Worm (Caenorhabditis elegans): ENCODE results near the gene srh-181.

The srh-181 gene

ce11 chrV:18490284-18490832 lies 16.0 kb downstream of the srh-181 start (continued):
- TF ChIP-seq hlh-17 (GFP tag; optimal IDR thresholded peaks at IDR 0.05; ENCODE audit: borderline replicate concordance), result no peak
- peak; percentile 38 for TF ChIP-seq nhr-71 (tag; optimal IDR thresholded peaks at IDR 0.05)
- no peak for TF ChIP-seq ztf-4 (tag; optimal IDR thresholded peaks at IDR 0.05)
- TF ChIP-seq C16A3.4 (tag; optimal IDR thresholded peaks at IDR 0.05), result no peak
- no peak for TF ChIP-seq zag-1 (tag; optimal IDR thresholded peaks at IDR 0.05)
- TF ChIP-seq fos-1 (tag; optimal IDR thresholded peaks at IDR 0.05), result no peak
- no peak for TF ChIP-seq nhr-84 (tag; optimal IDR thresholded peaks at IDR 0.05)
- no peak for TF ChIP-seq vab-15 (tag; optimal IDR thresholded peaks at IDR 0.05)
- no peak for TF ChIP-seq zip-4 (GFP tag; optimal IDR thresholded peaks at IDR 0.05)
- peak; percentile 65 for TF ChIP-seq fkh-8 (tag; optimal IDR thresholded peaks at IDR 0.05)
- TF ChIP-seq nhr-76 (tag; optimal IDR thresholded peaks at IDR 0.05), result no peak
- TF ChIP-seq nhr-11 (tag; optimal IDR thresholded peaks at IDR 0.05), result no peak
- TF ChIP-seq sox-4 (tag; optimal IDR thresholded peaks at IDR 0.05), result no peak
- no peak for TF ChIP-seq egl-27 (tag; optimal IDR thresholded peaks at IDR 0.05)
- TF ChIP-seq hlh-4 (tag; optimal IDR thresholded peaks at IDR 0.05), result no peak
- no peak for TF ChIP-seq ztf-11 (tag; optimal IDR thresholded peaks at IDR 0.05)
- TF ChIP-seq egl-13 (tag; optimal IDR thresholded peaks at IDR 0.05), result no peak
- no peak for TF ChIP-seq lin-35 (GFP tag; optimal IDR thresholded peaks at IDR 0.05)
- TF ChIP-seq dsc-1 (tag; optimal IDR thresholded peaks at IDR 0.05), result peak; percentile 9
- peak; percentile 2 for TF ChIP-seq snu-23 (GFP tag; optimal IDR thresholded peaks at IDR 0.05)
- TF ChIP-seq C34B4.2 (tag; optimal IDR thresholded peaks at IDR 0.05), result no peak
- peak in 2 of 3 experiments; percentile 35 to 68 for TF ChIP-seq ceh-82 (tag; optimal IDR thresholded peaks at IDR 0.05)
- TF ChIP-seq pqm-1 (tag; optimal IDR thresholded peaks at IDR 0.05), result no peak
- no peak for TF ChIP-seq lin-13 (GFP tag; optimal IDR thresholded peaks at IDR 0.05)
- TF ChIP-seq tlp-1 (tag; optimal IDR thresholded peaks at IDR 0.05), result no peak
- no peak for TF ChIP-seq ceh-63 (GFP tag; optimal IDR thresholded peaks at IDR 0.05)
- TF ChIP-seq unc-98 (GFP tag; IDR thresholded peaks at IDR 0.05), result no peak
- no peak for TF ChIP-seq elt-3 (tag; optimal IDR thresholded peaks at IDR 0.05)
- TF ChIP-seq nhr-77 (tag; optimal IDR thresholded peaks at IDR 0.05), result no peak
- TF ChIP-seq lin-14 (GFP tag; optimal IDR thresholded peaks at IDR 0.05), result peak; percentile 89
- no peak for TF ChIP-seq lir-3 (tag; optimal IDR thresholded peaks at IDR 0.05; ENCODE audit: poor library complexity)
- 0 out of 2 replicates have a peak, but pooled peaks have one; percentile 14 for TF ChIP-seq isw-1 (GFP tag; IDR thresholded peaks at IDR 0.05)
- no peak for TF ChIP-seq irx-1 (tag; optimal IDR thresholded peaks at IDR 0.05)
- peak; percentile 12 for TF ChIP-seq mep-1 (tag; optimal IDR thresholded peaks at IDR 0.05)
- no peak for TF ChIP-seq unc-130 (tag; optimal IDR thresholded peaks at IDR 0.05)
- TF ChIP-seq unc-86 (tag; optimal IDR thresholded peaks at IDR 0.05), result peak; percentile 8
- TF ChIP-seq rnt-1 (tag; optimal IDR thresholded peaks at IDR 0.05), result no peak
- no peak for TF ChIP-seq nhr-19 (GFP tag; conservative IDR thresholded peaks at IDR 0.05)
- TF ChIP-seq lin-39 (tag; optimal IDR thresholded peaks at IDR 0.05), result no peak
- TF ChIP-seq C04F5.9 (tag; optimal IDR thresholded peaks at IDR 0.05), result no peak
- TF ChIP-seq dpl-1 (GFP tag; optimal IDR thresholded peaks at IDR 0.05), result no peak
- peak; percentile 23 for TF ChIP-seq snpc-4 (tag; optimal IDR thresholded peaks at IDR 0.05)
- TF ChIP-seq F16B12.6 (tag; optimal IDR thresholded peaks at IDR 0.05), result peak; percentile 20
- TF ChIP-seq efl-1 (optimal IDR thresholded peaks at IDR 0.05), result peak; percentile 22 to 32
- no peak for TF ChIP-seq efl-1 (GFP tag; optimal IDR thresholded peaks at IDR 0.05 in 1 of 2)
- TF ChIP-seq pax-3 (tag; optimal IDR thresholded peaks at IDR 0.05), result no peak
- no peak for TF ChIP-seq nhr-20 (tag; optimal IDR thresholded peaks at IDR 0.05)
- TF ChIP-seq nhr-237 (tag; optimal IDR thresholded peaks at IDR 0.05), result no peak
- no peak for TF ChIP-seq ces-1 (GFP tag; optimal IDR thresholded peaks at IDR 0.05)
- peak in 1 of 2 experiments; percentile 46 for TF ChIP-seq lsy-2 (tag; optimal IDR thresholded peaks at IDR 0.05)
- TF ChIP-seq alr-1 (tag; optimal IDR thresholded peaks at IDR 0.05; ENCODE audit: borderline replicate concordance), result no peak
- no peak for TF ChIP-seq mdl-1 (tag; optimal IDR thresholded peaks at IDR 0.05)
- TF ChIP-seq aha-1 (tag; optimal IDR thresholded peaks at IDR 0.05), result no peak
